Fruit fly (Drosophila melanogaster): ENCODE results near the gene CG12017.

CG12017 gene

DNA sequence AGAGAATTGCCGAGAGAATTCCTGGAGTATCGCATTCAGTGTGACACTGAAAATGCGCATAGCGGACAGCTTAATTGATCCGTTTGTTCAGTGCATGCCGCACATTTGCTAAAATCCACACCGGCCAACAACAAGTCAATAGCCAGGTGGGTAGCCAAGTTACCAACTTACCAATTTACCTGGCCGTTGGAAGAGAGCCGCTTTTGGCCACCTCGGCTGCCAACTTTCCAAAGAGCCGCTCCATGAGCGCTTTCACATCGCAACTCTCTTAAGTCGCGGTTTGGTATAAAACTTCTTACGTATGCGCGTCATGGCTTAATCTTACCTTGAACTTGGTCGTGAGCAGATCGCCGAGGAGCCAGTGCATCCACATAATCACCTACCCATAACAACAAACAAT lies at the start of gene CG12017:
Gene CG12017, plus strand, starts transcription at position 310 of the 400 bp plus-strand sequence.
- no peak for TF ChIP-seq noc (tag; optimal IDR thresholded peaks at IDR 0.05)

DNA sequence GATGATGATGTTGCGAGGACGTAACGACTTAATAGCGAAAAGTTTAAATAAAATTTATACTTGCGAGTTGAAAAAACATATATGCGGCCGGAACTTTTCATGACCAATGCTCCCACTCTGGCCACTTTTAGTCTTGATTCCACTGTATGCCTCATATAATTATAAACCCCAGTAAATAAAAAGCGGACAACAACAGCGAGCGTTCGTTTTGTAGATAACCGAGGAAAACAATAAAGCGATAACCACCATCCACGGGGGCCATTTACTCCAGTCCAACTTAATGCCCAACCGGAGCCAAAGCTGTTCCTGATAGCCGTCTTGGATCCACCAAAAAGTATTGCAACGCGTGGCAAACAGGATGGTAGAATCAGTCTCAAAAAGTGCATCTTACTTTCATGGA lies 43.7 kb upstream of the CG12017 start:
- no peak for TF ChIP-seq noc (tag; optimal IDR thresholded peaks at IDR 0.05)

DNA sequence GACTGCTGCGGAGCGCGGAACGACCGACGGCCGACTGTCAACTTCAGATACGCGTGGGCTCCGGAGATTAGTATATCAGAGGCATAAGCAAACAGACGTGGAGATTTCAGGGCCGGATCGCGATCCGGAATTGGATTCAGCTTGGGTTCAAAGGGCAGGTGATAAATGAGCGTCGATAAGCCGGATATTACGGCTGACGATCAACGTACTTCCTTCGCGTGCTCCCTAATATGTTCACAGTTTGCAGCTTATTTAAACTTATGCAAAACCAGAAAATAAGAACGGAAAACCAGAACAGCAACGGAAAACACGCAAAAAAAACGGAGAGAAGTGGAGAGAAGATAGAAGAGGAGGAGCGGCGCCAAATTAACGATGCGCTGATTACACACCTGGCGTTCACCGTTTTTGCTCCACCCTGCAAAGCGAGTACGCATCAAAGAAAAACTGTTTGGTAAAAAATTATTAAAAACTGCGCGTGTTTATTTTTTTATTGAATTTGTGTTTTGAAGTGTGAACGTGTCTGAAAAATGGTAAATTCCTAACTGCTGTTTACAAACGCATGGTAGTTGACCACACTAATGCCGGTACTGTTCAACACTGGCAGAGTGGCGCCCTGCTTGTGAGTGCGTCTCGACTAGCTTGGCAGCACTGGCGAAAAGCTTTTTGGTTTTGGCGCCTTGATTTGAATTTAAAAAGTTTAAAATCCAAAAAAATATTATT lies 40.8 kb upstream of the CG12017 start, which contains the start of gene CG17746:
Gene CG17746, minus strand, starts transcription at position 546 of the 720 bp plus-strand sequence.
- TF ChIP-seq noc (tag; optimal IDR thresholded peaks at IDR 0.05), result no peak

DNA sequence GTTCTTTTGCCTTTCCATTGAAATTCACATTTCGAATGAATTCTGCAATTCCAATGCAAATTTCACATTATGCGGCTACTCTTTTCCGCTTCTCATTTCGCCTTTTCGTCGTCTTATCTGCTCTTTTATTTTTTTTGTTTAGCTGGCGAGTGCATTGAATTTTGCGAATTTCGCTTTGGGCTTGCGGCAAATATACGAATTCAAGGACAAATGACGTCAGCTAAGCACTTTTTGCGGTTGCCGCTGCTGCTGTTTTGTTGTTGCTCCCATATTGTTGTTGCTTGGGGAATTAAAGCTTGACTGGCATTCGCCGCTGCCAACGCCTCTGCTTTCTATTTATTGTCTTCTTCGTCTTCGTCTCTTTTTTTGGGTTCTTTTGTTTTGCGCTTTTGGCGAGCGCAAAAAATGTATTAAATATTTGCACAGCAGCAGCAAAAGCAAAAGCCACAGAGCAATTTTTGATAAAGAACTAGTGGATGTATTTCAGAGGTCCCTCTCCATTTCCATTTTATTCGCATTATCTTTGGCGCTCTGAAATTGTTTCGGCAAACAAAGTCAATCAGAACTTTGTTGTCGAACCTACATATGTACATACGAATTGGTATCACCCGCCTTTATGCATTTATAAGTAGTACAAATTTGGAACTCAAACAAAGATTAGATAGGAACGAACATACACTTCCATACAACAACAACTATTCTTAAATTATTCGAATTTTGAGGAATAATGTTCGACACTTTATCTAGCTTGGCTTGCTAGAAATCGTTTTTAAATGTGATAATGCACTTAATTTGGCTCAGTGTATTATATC lies 40.0 kb upstream of the CG12017 start:
- TF ChIP-seq noc (tag; optimal IDR thresholded peaks at IDR 0.05), result peak; percentile 61

DNA sequence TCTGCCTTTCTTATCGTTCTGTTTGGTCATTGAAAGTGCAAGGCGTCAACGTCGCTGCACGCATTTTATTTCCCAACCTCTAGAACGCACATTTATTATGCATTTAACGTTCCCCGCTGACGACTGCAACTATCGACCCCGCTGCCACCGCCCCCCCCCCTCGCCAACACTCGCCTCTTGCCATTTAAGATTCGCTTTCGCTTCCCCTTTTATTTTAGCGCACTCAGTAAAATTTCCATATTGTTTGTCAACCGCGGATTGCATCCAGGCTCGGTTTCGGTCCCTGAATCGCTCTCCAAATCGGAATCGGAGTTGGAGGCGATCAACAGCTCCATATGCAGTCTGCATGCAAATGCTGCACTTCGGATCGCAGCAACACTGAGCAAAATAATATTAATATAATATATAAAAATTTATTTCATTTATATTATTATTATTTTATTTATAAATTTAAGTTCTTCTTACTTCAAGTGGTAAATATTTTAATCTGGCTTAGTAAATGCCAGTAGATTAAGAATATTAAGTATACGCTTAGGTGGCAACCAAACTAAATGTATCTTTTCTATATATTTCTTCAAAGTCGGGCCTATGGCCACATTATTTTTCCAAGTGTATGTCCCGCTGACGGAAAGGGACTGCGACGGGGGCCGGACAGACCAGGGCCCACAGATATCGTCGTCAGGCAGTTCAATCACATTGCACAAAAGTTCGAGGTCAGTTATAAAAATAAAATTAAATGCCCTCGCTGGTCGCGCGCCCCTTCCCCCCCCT lies 39.3 kb upstream of the CG12017 start:
- TF ChIP-seq noc (tag; optimal IDR thresholded peaks at IDR 0.05), result no peak

DNA sequence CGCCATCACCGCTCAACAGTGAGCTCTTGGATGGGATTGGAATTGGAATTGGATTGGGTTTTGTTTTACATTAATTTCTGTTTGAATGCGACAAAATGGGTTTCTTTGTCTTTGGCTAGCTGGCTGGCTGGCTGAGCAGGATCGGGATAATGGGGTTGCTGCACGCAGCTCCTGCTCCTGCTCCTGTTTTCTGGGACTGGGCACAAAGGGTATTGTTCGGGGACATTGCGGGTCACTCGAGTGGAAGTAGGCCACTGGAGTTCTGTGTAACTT lies 38.7 kb upstream of the CG12017 start:
- TF ChIP-seq noc (tag; optimal IDR thresholded peaks at IDR 0.05), result no peak

DNA sequence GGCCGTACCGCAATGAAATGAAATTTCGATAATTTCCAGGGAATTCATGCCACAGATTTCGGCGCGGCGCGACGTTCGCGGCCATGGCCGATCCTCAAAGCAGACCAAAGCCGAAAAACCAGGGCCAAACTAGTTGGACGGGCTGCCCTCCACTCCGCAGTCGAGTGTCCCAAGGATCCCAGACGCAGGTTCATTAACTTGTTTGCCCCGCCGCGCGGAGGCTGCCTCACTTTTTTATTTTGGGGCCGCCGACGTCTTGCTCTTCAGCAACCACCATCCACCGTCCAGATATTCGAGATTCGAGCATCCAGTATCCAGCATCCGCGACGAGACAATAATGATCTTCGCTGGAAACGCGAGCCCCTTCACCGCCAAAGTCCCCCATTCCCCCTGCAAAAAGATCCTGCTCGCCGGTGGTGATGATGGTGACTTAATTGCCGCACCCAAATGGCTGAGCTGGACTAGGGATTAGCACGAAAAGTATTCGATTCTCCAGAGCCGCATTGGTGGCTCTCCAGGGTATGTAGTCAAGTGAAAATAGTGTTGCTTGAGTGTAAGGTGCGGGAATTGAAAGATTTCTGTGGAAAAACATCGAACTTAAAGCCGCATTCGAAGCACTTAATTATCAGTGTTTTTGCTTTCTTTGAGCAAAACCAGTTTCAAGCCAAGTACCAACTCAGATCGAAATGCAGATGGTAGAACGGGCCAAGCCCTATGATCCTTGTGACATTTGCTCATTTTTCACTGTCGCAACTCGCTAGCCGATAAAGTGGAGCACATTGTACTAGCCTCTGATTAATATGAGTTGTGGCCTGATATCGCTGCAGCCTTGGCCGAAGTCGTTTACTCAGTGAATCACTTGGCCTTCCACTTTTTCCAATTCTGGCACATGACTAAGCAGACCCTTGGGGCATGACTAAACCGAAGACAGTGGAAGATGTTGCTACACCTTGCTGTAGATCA lies 37.6 kb upstream of the CG12017 start:
- no peak for TF ChIP-seq noc (tag; optimal IDR thresholded peaks at IDR 0.05)

DNA sequence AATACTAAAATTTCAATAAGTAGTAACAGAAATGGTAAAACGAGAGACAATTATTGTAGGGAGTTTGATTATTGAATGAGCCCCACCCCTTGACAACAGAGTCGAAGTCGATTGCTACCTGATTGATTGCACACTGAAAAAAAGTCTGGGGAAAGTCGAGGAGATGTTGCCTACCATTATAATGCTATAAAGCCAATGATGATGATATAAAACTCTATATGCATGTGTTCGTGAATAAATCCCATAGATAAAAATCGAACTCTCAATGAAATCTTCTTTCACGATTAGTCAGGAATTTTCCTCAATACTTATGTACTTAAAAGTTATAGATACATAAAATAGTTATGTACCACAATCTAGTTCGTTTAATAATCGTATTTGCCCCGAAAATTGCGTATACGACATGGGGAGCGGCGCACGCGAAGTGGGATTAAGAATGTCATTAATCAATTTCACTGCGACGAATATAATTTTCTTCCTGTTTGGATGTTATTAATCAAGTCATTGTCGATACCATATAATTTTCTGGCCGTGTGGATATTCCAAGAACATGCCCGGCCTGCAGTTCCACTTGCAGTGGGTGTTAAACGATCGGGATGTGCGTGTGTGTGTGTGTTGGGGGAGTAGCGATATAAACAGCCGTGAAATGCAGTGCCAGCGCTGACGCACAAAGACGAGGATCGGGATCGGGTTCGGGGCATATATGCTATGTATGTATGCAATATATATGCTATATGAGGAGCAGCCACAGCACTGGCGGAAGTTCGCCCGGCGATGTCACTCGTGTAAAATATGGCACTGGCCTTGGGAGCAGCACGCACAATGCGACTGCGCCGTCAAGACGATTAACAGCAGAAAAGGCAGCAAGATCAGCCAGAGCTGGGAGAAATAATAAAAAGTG lies 35.5 kb upstream of the CG12017 start, which contains the start of gene CG12078:
Gene CG12078, minus strand, starts transcription at position 51 of the 901 bp plus-strand sequence.
- no peak for TF ChIP-seq noc (tag; optimal IDR thresholded peaks at IDR 0.05)

DNA sequence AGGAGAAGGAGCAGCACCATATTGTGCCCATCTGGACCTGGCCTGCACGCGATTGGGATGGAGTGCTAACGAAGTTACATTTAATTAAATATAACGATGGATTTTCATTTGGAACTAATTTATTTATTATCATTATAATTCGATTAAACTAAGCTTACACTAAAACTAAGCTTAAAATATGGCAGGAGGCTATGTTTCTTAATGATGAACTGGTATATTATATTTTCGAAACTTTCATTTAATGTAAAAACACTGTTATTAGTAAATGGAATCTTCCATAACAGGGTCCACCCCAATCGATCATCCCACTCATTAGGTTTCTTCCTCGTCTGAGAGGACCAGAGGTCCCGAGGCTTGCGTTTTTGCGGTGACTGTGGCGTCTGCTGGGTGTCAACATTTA lies 34.9 kb upstream of the CG12017 start:
- no peak for TF ChIP-seq noc (tag; optimal IDR thresholded peaks at IDR 0.05)

DNA sequence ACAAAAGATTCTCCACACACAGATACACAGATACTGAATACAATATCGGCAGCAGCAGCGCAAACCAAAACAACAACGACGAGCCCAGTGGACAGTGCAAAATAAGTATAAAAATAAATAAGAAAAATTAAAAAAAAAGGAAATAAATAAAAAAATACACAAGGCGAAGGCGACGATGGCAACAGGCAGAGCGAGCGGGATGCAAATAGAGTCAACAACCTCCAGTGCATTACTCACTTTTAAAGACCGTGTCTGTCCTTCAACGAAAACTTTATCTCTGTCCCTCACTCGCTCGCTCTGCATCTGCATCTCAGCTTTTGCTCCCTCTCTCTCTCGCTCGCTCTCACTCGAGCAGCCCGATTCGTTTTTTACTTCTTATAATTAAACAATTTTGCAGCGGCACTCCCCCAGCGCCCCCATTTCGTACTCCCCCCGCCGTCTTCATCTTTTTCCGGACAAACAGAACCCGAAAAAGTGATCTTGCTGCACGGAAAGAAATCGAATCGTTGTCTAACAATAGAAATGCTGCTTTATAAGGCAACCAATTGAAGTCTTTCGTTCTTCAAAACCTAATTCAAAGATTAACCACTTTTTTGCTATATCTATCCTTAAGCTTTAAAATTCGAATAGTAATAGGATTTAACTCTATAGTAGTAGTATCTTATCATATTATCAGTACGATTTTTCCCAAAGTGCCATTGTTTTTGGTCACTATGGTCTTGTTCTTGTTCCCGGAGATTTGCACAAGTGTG lies 33.5 kb upstream of the CG12017 start:
- TF ChIP-seq noc (tag; optimal IDR thresholded peaks at IDR 0.05), result no peak

DNA sequence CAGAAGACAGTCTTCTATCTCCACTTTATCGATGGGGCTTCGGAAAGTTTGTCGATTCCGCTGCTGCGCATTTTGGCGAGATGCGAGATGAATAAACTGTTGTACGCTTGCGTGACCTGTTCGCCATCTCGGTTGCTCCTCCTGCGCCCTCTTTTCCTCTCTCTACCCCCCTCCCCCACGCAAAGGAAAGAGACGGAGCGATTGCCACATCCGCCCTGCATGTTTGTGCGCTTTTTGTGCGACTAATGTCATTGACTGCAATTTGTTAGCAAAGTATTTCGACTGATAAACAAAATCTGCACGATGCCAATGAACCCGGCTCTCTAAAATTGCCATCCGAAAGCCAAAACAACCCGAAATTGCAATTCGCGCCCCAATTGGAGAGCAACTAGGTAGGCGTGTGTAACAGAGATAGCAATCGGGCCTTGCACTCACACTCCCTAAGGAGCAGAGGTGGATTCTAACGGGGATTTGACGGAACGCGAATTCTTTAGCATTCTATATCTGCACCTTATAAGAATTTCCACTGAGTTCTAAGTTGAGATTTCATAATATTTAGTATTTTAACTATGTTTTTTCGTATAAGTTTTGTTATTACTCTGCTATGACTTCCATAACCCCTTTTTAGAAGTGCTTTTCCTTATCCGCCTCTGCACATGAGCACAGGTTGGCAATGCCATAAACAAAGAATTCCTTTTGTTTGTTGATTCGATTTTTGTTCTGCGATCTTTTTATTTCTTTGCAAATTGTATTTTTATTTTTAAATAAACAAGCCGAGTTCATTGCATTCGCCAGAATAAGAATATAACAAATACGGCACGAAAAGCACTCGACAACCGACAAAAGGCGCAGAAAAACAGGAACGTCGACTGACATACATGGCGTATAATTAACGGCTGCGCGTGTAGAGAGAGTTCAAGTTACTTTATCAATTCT lies 32.6 kb upstream of the CG12017 start, which contains the start of gene CG43389:
Gene CG43389, plus strand, starts transcription at position 886 of the 936 bp plus-strand sequence.
- TF ChIP-seq noc (tag; optimal IDR thresholded peaks at IDR 0.05), result no peak

Measured in whole organism, larva.